Fruit fly (Drosophila melanogaster) whole organism, embryonic: ENCODE data around the gene Aptx.

Experiments
- Bdp1 ChIP-seq: fragments of 200-800 bp; sonication (Bioruptor generic); optimal IDR thresholded peaks from 3 replicates; lab custom pipeline; 2016; ENCODE audit warnings: missing biosample characterization, missing genetic modification characterization
- CG10274 ChIP-seq: fragments of 200-800 bp; sonication (Bioruptor generic); optimal IDR thresholded peaks from 3 replicates; lab custom pipeline; 2017; ENCODE audit warnings: missing biosample characterization, mild to moderate bottlenecking, missing genetic modification characterization
- CG10431 ChIP-seq: fragments of 200-800 bp; sonication (Bioruptor generic); optimal IDR thresholded peaks from 3 replicates; lab custom pipeline; 2018; ENCODE audit warnings: missing biosample characterization, mild to moderate bottlenecking, missing genetic modification characterization
- CG11723 ChIP-seq: fragments of 200-800 bp; sonication (Bioruptor generic); optimal IDR thresholded peaks from 2 replicates; lab custom pipeline; 2017; ENCODE audit warnings: missing biosample characterization, mild to moderate bottlenecking, missing genetic modification characterization
- CG13123 ChIP-seq: fragments of 200-800 bp; sonication (Bioruptor generic); optimal IDR thresholded peaks from 2 replicates; lab custom pipeline; 2016; ENCODE audit warnings: missing biosample characterization, missing genetic modification characterization
- CG14014 ChIP-seq: fragments of 200-800 bp; sonication (Bioruptor generic); IDR thresholded peaks from 2 replicates; pipeline ENCODE4 v1.3.6; 2022; ENCODE audit warnings: missing biosample characterization, missing genetic modification characterization
- CG14710 ChIP-seq: fragments of 200-800 bp; sonication (Bioruptor generic); optimal IDR thresholded peaks from 3 replicates; lab custom pipeline; 2019; ENCODE audit warnings: missing biosample characterization, mild to moderate bottlenecking, missing genetic modification characterization, moderate library complexity
- CG15011 ChIP-seq: fragments of 200-800 bp; sonication (Bioruptor generic); optimal IDR thresholded peaks from 3 replicates; lab custom pipeline; 2018; ENCODE audit warnings: missing biosample characterization, mild to moderate bottlenecking, missing genetic modification characterization
- CG15479 ChIP-seq: fragments of 200-800 bp; sonication (Bioruptor generic); optimal IDR thresholded peaks from 3 replicates; lab custom pipeline; 2019; ENCODE audit warnings: missing biosample characterization, mild to moderate bottlenecking, missing genetic modification characterization, moderate library complexity
- CG17568 ChIP-seq: fragments of 200-800 bp; sonication (Bioruptor generic); optimal IDR thresholded peaks from 2 replicates; lab custom pipeline; 2018; ENCODE audit warnings: missing biosample characterization, mild to moderate bottlenecking, missing genetic modification characterization, moderate library complexity
- CG18619 ChIP-seq: fragments of 200-800 bp; sonication (Bioruptor generic); optimal IDR thresholded peaks from 3 replicates; lab custom pipeline; 2017; ENCODE audit warnings: missing biosample characterization, mild to moderate bottlenecking, missing genetic modification characterization
- CG2120 ChIP-seq: fragments of 200-800 bp; sonication (Bioruptor generic); optimal IDR thresholded peaks from 3 replicates; lab custom pipeline; 2016; ENCODE audit warnings: missing biosample characterization, missing genetic modification characterization
- CG2712 ChIP-seq: fragments of 200-800 bp; optimal IDR thresholded peaks from 3 replicates; lab custom pipeline; 2019; ENCODE audit warnings: missing biosample characterization, mild to moderate bottlenecking, missing genetic modification characterization, moderate library complexity
- CG30020 ChIP-seq: fragments of 200-800 bp; optimal IDR thresholded peaks from 2 replicates; lab custom pipeline; 2019; ENCODE audit warnings: missing biosample characterization, mild to moderate bottlenecking, missing genetic modification characterization, moderate library complexity
- CG31388 ChIP-seq: fragments of 200-800 bp; sonication (Bioruptor generic); optimal IDR thresholded peaks from 2 replicates; lab custom pipeline; 2016; ENCODE audit warnings: missing biosample characterization, missing genetic modification characterization
- CG33213 ChIP-seq: fragments of 200-800 bp; sonication (Bioruptor generic); optimal IDR thresholded peaks from 3 replicates; lab custom pipeline; 2016; ENCODE audit warnings: missing biosample characterization, missing genetic modification characterization
- CG3407 ChIP-seq: fragments of 200-800 bp; sonication (Bioruptor generic); optimal IDR thresholded peaks from 2 replicates; lab custom pipeline; 2018; ENCODE audit warnings: missing biosample characterization, mild to moderate bottlenecking, missing genetic modification characterization
- CG4854 ChIP-seq: fragments of 200-800 bp; sonication (Bioruptor generic); optimal IDR thresholded peaks from 2 replicates; lab custom pipeline; 2016; ENCODE audit warnings: missing biosample characterization, missing genetic modification characterization, inconsistent platforms
- CG5245 ChIP-seq: fragments of 200-800 bp; sonication (Bioruptor generic); optimal IDR thresholded peaks from 3 replicates; lab custom pipeline; 2016; ENCODE audit warnings: missing biosample characterization, missing genetic modification characterization
- CG6689 ChIP-seq: fragments of 200-800 bp; sonication (Bioruptor generic); IDR thresholded peaks from 2 replicates; pipeline ENCODE4 v1.3.6; 2022; ENCODE audit warnings: missing biosample characterization, missing genetic modification characterization
- CG9609 ChIP-seq: fragments of 200-800 bp; sonication (Bioruptor generic); optimal IDR thresholded peaks from 3 replicates; lab custom pipeline; 2016; ENCODE audit warnings: missing biosample characterization, missing genetic modification characterization
- E2f1 ChIP-seq: fragments of 200-800 bp; sonication (Bioruptor generic); IDR thresholded peaks from 2 replicates; pipeline ENCODE4 v1.3.6; 2022; ENCODE audit warnings: missing biosample characterization, missing genetic modification characterization
- E2f2 ChIP-seq: fragments of 200-800 bp; sonication (Bioruptor generic); IDR thresholded peaks from 2 replicates; pipeline ENCODE4 v1.3.6; 2022; ENCODE audit warnings: missing biosample characterization, missing genetic modification characterization
- Eip74EF ChIP-seq, 2 experiments: fragments of 200-800 bp in 1 of 2; fragments of >200 bp in 1 of 2; sonication (Bioruptor generic) in 1 of 2; optimal IDR thresholded peaks; 2 replicates each; lab custom pipeline; 2017 to 2019; ENCODE audit warnings: missing biosample characterization in 2 of 2, missing genetic modification characterization in 2 of 2, mild to moderate bottlenecking in 1 of 2, moderate library complexity in 1 of 2
- Hmr ChIP-seq: fragments of 200-800 bp; sonication (Bioruptor generic); optimal IDR thresholded peaks from 3 replicates; lab custom pipeline; 2017; ENCODE audit warnings: mild to moderate bottlenecking, missing biosample characterization, missing genetic modification reagents, missing genetic modification characterization
- MTF-1 ChIP-seq: fragments of 200-800 bp; sonication (Bioruptor generic); optimal IDR thresholded peaks from 2 replicates; lab custom pipeline; 2018; ENCODE audit warnings: missing biosample characterization, mild to moderate bottlenecking, missing genetic modification characterization, borderline replicate concordance
- Oli ChIP-seq: fragments of 200-800 bp; sonication (Bioruptor generic); optimal IDR thresholded peaks from 2 replicates; lab custom pipeline; 2018; ENCODE audit warnings: missing biosample characterization, mild to moderate bottlenecking, missing genetic modification characterization, moderate library complexity
- Sox100B ChIP-seq: fragments of 200-800 bp; sonication (Bioruptor generic); optimal IDR thresholded peaks from 3 replicates; lab custom pipeline; 2018; ENCODE audit warnings: missing biosample characterization, mild to moderate bottlenecking, missing genetic modification characterization
- Xbp1 ChIP-seq: fragments of 200-800 bp; sonication (Bioruptor generic); optimal IDR thresholded peaks from 3 replicates; lab custom pipeline; 2016; ENCODE audit warnings: missing biosample characterization, mild to moderate bottlenecking, missing genetic modification characterization
- Xrp1 ChIP-seq: fragments of 200-800 bp; sonication (Bioruptor generic); IDR thresholded peaks from 2 replicates; pipeline ENCODE4 v1.3.6; 2022; ENCODE audit warnings: missing biosample characterization, missing genetic modification characterization
- az2 ChIP-seq: fragments of 200-800 bp; sonication (Bioruptor generic); optimal IDR thresholded peaks from 3 replicates; lab custom pipeline; 2016; ENCODE audit warnings: missing biosample characterization, missing genetic modification characterization
- br ChIP-seq: fragments of >200 bp; optimal IDR thresholded peaks from 2 replicates; lab custom pipeline; 2017
- cas ChIP-seq: fragments of 200-800 bp; sonication (Bioruptor generic); IDR thresholded peaks from 2 replicates; pipeline ENCODE4 v1.3.6; 2022; ENCODE audit warnings: missing biosample characterization, missing genetic modification characterization
- danr ChIP-seq: fragments of 200-800 bp; sonication (Bioruptor generic); IDR thresholded peaks from 2 replicates; pipeline ENCODE4 v1.3.6; 2022; ENCODE audit warnings: missing biosample characterization, missing genetic modification characterization
- dimm ChIP-seq: fragments of 200-800 bp; sonication (Bioruptor generic); IDR thresholded peaks from 2 replicates; pipeline ENCODE4 v1.3.6; 2022; ENCODE audit warnings: missing biosample characterization, missing genetic modification characterization
- dmrt99B ChIP-seq: fragments of 200-800 bp; sonication (Bioruptor generic); optimal IDR thresholded peaks from 2 replicates; lab custom pipeline; 2018; ENCODE audit warnings: missing biosample characterization, mild to moderate bottlenecking, missing genetic modification characterization, moderate library complexity
- emc ChIP-seq: fragments of 200-800 bp; sonication (Bioruptor generic); optimal IDR thresholded peaks from 2 replicates; lab custom pipeline; 2016; ENCODE audit warnings: missing biosample characterization, missing genetic modification characterization
- esg ChIP-seq: fragments of 200-800 bp; sonication (Bioruptor generic); conservative IDR thresholded peaks from 2 replicates; pipeline ENCODE4 v1.3.6; 2022; ENCODE audit warnings: missing biosample characterization, missing genetic modification characterization
- gcm ChIP-seq: fragments of 200-800 bp; sonication (Bioruptor generic); optimal IDR thresholded peaks from 2 replicates; lab custom pipeline; 2019; ENCODE audit warnings: missing biosample characterization, mild to moderate bottlenecking, missing genetic modification characterization, moderate library complexity
- gsb-n ChIP-seq: fragments of 200-800 bp; sonication (Bioruptor generic); optimal IDR thresholded peaks from 3 replicates; lab custom pipeline; 2018; ENCODE audit warnings: missing biosample characterization, mild to moderate bottlenecking, missing genetic modification characterization
- gt ChIP-seq: fragments of 200-800 bp; sonication (Bioruptor generic); IDR thresholded peaks from 2 replicates; pipeline ENCODE4 v1.3.6; 2022; ENCODE audit warnings: missing biosample characterization, missing genetic modification characterization
- kay ChIP-seq: fragments of 200-800 bp; sonication (Bioruptor generic); optimal IDR thresholded peaks from 2 replicates; lab custom pipeline; 2016; ENCODE audit warnings: missing biosample characterization, missing genetic modification characterization
- ken ChIP-seq: fragments of 200-800 bp; sonication (Bioruptor generic); IDR thresholded peaks from 3 replicates; pipeline ENCODE4 v1.3.6; 2022; ENCODE audit warnings: missing biosample characterization, missing genetic modification characterization
- lbe ChIP-seq: fragments of 200-800 bp; sonication (Bioruptor generic); optimal IDR thresholded peaks from 2 replicates; lab custom pipeline; 2016; ENCODE audit warnings: missing biosample characterization, mild to moderate bottlenecking, missing genetic modification characterization
- onecut ChIP-seq: fragments of 200-800 bp; sonication (Bioruptor generic); IDR thresholded peaks from 2 replicates; pipeline ENCODE4 v1.3.6; 2022; ENCODE audit warnings: missing biosample characterization, missing genetic modification characterization
- pfk ChIP-seq: fragments of 200-800 bp; sonication (Bioruptor generic); optimal IDR thresholded peaks from 2 replicates; lab custom pipeline; 2018; ENCODE audit warnings: missing biosample characterization, mild to moderate bottlenecking, missing genetic modification characterization, moderate library complexity
- pita ChIP-seq: fragments of 200-800 bp; sonication (Bioruptor generic); optimal IDR thresholded peaks from 2 replicates; lab custom pipeline; 2017; ENCODE audit warnings: missing biosample characterization, mild to moderate bottlenecking, missing genetic modification characterization
- pros ChIP-seq: fragments of 200-800 bp; sonication (Bioruptor generic); optimal IDR thresholded peaks from 3 replicates; lab custom pipeline; 2019; ENCODE audit warnings: missing biosample characterization, mild to moderate bottlenecking, missing genetic modification characterization, moderate library complexity
- ranshi ChIP-seq: fragments of 200-800 bp; sonication (Bioruptor generic); IDR thresholded peaks from 2 replicates; pipeline ENCODE4 v1.3.6; 2022; ENCODE audit warnings: missing biosample characterization, missing genetic modification characterization
- schlank ChIP-seq: fragments of 200-800 bp; sonication (Bioruptor generic); optimal IDR thresholded peaks from 2 replicates; lab custom pipeline; 2018; ENCODE audit warnings: missing biosample characterization, mild to moderate bottlenecking, missing genetic modification characterization
- ssp ChIP-seq: fragments of 200-800 bp; sonication (Bioruptor generic); IDR thresholded peaks from 2 replicates; pipeline ENCODE4 v1.3.6; 2022; ENCODE audit warnings: missing biosample characterization, missing genetic modification characterization
- zfh1 ChIP-seq: fragments of 200-800 bp; sonication (Bioruptor generic); IDR thresholded peaks from 3 replicates; pipeline ENCODE4 v1.3.6; 2022; ENCODE audit warnings: missing biosample characterization, missing genetic modification characterization

The Aptx gene

DNA sequence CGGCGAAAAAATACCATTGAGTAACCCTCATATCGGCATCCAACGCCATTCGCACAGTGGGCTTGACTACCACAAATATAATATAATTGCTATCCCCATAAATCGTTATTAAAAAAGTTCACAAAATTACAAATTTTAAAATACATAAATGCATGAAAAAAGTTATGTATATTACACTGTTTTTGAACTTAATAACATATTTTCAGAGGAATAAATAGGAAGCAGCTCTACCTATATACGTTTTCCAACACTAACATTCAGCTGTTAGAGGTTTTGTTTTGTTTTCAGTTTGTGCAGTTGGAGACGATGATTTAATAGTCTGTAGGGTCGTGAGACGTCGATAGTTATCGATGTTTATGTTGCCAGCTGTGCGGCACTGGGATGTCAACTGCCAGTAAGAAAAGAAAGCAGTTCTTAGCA lies at the start of gene Aptx, which contains the start of gene Ino80:
Gene Aptx (plus strand): TSS at position 360 of the 420 bp plus-strand sequence.
Gene Ino80 (minus strand): TSS at position 58 of the 420 bp plus-strand sequence.
- TF ChIP-seq CG33213 (GFP tag; lab: Kevin White, UChicago), result peak; percentile 93
- peak; percentile 92 for TF ChIP-seq kay (GFP tag; lab: Kevin White, UChicago)
- peak; percentile 89 for TF ChIP-seq danr (GFP tag; lab: Robert Waterston, UW)
- TF ChIP-seq Sox100B (GFP tag; lab: Kevin White, UChicago), result peak; percentile 87
- TF ChIP-seq dmrt99B, result no peak
- peak; percentile 97 for TF ChIP-seq Xrp1
- TF ChIP-seq CG5245 (GFP tag; lab: Kevin White, UChicago), result peak; percentile 91
- TF ChIP-seq ken (GFP tag; lab: Robert Waterston, UW), result peak; percentile 93
- peak; percentile 73 for TF ChIP-seq E2f2 (GFP tag; lab: Robert Waterston, UW)
- TF ChIP-seq pita (GFP tag; lab: Kevin White, UChicago), result no peak
- TF ChIP-seq ranshi (GFP tag; lab: Robert Waterston, UW), result peak; percentile 93
- no peak for TF ChIP-seq gcm (GFP tag; lab: Kevin White, UChicago)
- no peak for TF ChIP-seq CG10431
- peak; percentile 92 for TF ChIP-seq CG4854 (GFP tag; lab: Kevin White, UChicago)
- TF ChIP-seq CG13123, result peak; percentile 90
- TF ChIP-seq CG15479, result peak; percentile 10
- TF ChIP-seq CG2120 (GFP tag; lab: Kevin White, UChicago), result peak; percentile 98
- peak; percentile 12 for TF ChIP-seq pfk
- TF ChIP-seq CG11723 (GFP tag; lab: Kevin White, UChicago), result no peak
- TF ChIP-seq pros (GFP tag; lab: Kevin White, UChicago), result peak; percentile 20
- peak; percentile 96 for TF ChIP-seq CG14710 (tag; lab: Kevin White, UChicago)
- peak; percentile 94 for TF ChIP-seq CG2712 (tag; lab: Kevin White, UChicago)
- TF ChIP-seq Bdp1, result peak; percentile 89
- peak; percentile 92 for TF ChIP-seq CG14014 (GFP tag; lab: Robert Waterston, UW)
- TF ChIP-seq zfh1, result peak; percentile 95
- peak; percentile 91 for TF ChIP-seq CG18619 (GFP tag; lab: Kevin White, UChicago)
- peak; percentile 94 for TF ChIP-seq Hmr (GFP tag; lab: Kevin White, UChicago)
- peak; percentile 87 for TF ChIP-seq gt (GFP tag; lab: Robert Waterston, UW)
- peak; percentile 70 for TF ChIP-seq onecut (GFP tag; lab: Robert Waterston, UW)
- peak; percentile 83 for TF ChIP-seq CG3407 (GFP tag; lab: Kevin White, UChicago)
- TF ChIP-seq az2 (GFP tag; lab: Kevin White, UChicago), result peak; percentile 96
- TF ChIP-seq MTF-1 (GFP tag; lab: Kevin White, UChicago), result peak; percentile 78
- peak; percentile 78 for TF ChIP-seq dimm
- TF ChIP-seq E2f1 (GFP tag; lab: Robert Waterston, UW), result peak; percentile 93
- TF ChIP-seq br (lab: Kevin White, UChicago), result no peak
- peak; percentile 81 for TF ChIP-seq CG30020 (tag; lab: Kevin White, UChicago)
- TF ChIP-seq CG17568, result no peak
- TF ChIP-seq Oli (tag; lab: Kevin White, UChicago), result peak; percentile 92
- peak; percentile 96 for TF ChIP-seq esg (GFP tag; lab: Robert Waterston, UW)
- peak; percentile 94 for TF ChIP-seq CG6689 (GFP tag; lab: Robert Waterston, UW)
- TF ChIP-seq lbe, result peak; percentile 78
- peak; percentile 85 for TF ChIP-seq CG15011
- peak; percentile 88 for TF ChIP-seq ssp (GFP tag; lab: Robert Waterston, UW)
- TF ChIP-seq gsb-n (tag; lab: Kevin White, UChicago), result peak; percentile 93
- peak; percentile 77 for TF ChIP-seq emc (GFP tag; lab: Kevin White, UChicago)
- peak; percentile 59 for TF ChIP-seq CG10274
- TF ChIP-seq Eip74EF (GFP tag; optimal IDR thresholded peaks at IDR 0.05; lab: Kevin White, UChicago), result no peak
- TF ChIP-seq cas (GFP tag; lab: Robert Waterston, UW), result peak; percentile 86
- TF ChIP-seq Xbp1 (GFP tag; lab: Kevin White, UChicago), result peak; percentile 97
- peak; percentile 85 for TF ChIP-seq CG31388 (GFP tag; lab: Kevin White, UChicago)
- peak; percentile 59 for TF ChIP-seq schlank
- TF ChIP-seq CG9609, result peak; percentile 95
